Fruit fly (Drosophila melanogaster): ENCODE measurements around the gene CG6418.
A peak's percentile ranks its signal among the peaks of the same experiment; 100 is the strongest.

The CG6418 gene

dm6 chr3L:10855419-10856213, 23.2 kb downstream of the CG6418 start (continued):
- TF ChIP-seq Dref (GFP tag; IDR thresholded peaks at IDR 0.05), result 0 out of 2 replicates have a peak, but pooled peaks have one; percentile 11
- TF ChIP-seq B-H2 (GFP tag; optimal IDR thresholded peaks at IDR 0.05), result peak; percentile 80
- no peak for TF ChIP-seq dan (GFP tag; IDR thresholded peaks at IDR 0.05)
- TF ChIP-seq chinmo (GFP tag; IDR thresholded peaks at IDR 0.05; ENCODE audit: partially characterized antibody), result peak; percentile 64; the same call in 2 of the 4 replicates
- TF ChIP-seq Elba2 (GFP tag; optimal IDR thresholded peaks at IDR 0.05), result peak; percentile 61
- TF ChIP-seq Jarid2 (GFP tag; optimal IDR thresholded peaks at IDR 0.05), result peak; percentile 31
- TF ChIP-seq CG2202 (tag; optimal IDR thresholded peaks at IDR 0.05), result peak; percentile 64
- peak; percentile 38 for TF ChIP-seq D19B (GFP tag; optimal IDR thresholded peaks at IDR 0.05)
- TF ChIP-seq da (GFP tag; optimal IDR thresholded peaks at IDR 0.05), result no peak
- TF ChIP-seq CG3847 (GFP tag; IDR thresholded peaks at IDR 0.05), result peak; percentile 84
- no peak for TF ChIP-seq CkIIα-i1 (GFP tag; IDR thresholded peaks at IDR 0.05)
- peak; percentile 64; the same call in 1 of the 2 replicates for TF ChIP-seq CG43689 (GFP tag; IDR thresholded peaks at IDR 0.05)
- no peak for TF ChIP-seq nerfin-2 (GFP tag; IDR thresholded peaks at IDR 0.05; ENCODE audit: partially characterized antibody)
- TF ChIP-seq chif (GFP tag; optimal IDR thresholded peaks at IDR 0.05), result peak in 1 of 2 experiments; percentile 20
- peak; percentile 54; the same call in 1 of the 2 replicates for TF ChIP-seq Rx (GFP tag; IDR thresholded peaks at IDR 0.05)
- TF ChIP-seq gcm (GFP tag; optimal IDR thresholded peaks at IDR 0.05), result peak; percentile 84
- peak; percentile 82 for TF ChIP-seq CG14014 (GFP tag; IDR thresholded peaks at IDR 0.05)
- TF ChIP-seq CG10654 (GFP tag; optimal IDR thresholded peaks at IDR 0.05), result peak; percentile 78
- peak; percentile 86 for TF ChIP-seq tap (tag; optimal IDR thresholded peaks at IDR 0.05)
- peak; percentile 74 for TF ChIP-seq sens (GFP tag)
- TF ChIP-seq CG10565 (GFP tag; optimal IDR thresholded peaks at IDR 0.05), result peak; percentile 31
- peak; percentile 27 for TF ChIP-seq psq (GFP tag; optimal IDR thresholded peaks at IDR 0.05)
- peak; percentile 81 for TF ChIP-seq CG32767 (GFP tag; IDR thresholded peaks at IDR 0.05)
- peak; percentile 81 for TF ChIP-seq Atf6 (GFP tag; IDR thresholded peaks at IDR 0.05)
- no peak for TF ChIP-seq Atf3 (GFP tag; optimal IDR thresholded peaks at IDR 0.05)
- no peak for TF ChIP-seq CG6175 (GFP tag; IDR thresholded peaks at IDR 0.05)
- peak; percentile 88 for TF ChIP-seq Hr3 (GFP tag; optimal IDR thresholded peaks at IDR 0.05)
- peak; percentile 88 for TF ChIP-seq CG17359 (tag; optimal IDR thresholded peaks at IDR 0.05)
- TF ChIP-seq CG31388 (GFP tag; optimal IDR thresholded peaks at IDR 0.05), result peak; percentile 56
- peak; percentile 45 for TF ChIP-seq CTCF (GFP tag; optimal IDR thresholded peaks at IDR 0.05)
- TF ChIP-seq CG17829 (tag; optimal IDR thresholded peaks at IDR 0.05), result peak; percentile 95
- TF ChIP-seq Xrp1 (GFP tag; IDR thresholded peaks at IDR 0.05), result peak; percentile 96
- TF ChIP-seq CG33557 (GFP tag; optimal IDR thresholded peaks at IDR 0.05), result peak; percentile 90
- peak; percentile 79 for TF ChIP-seq CG7357 (GFP tag; IDR thresholded peaks at IDR 0.05)
- TF ChIP-seq CG18619 (GFP tag; optimal IDR thresholded peaks at IDR 0.05), result peak; percentile 78
- peak; percentile 93 for TF ChIP-seq CG7839 (tag; optimal IDR thresholded peaks at IDR 0.05)
- no peak for TF ChIP-seq CG3163 (GFP tag; optimal IDR thresholded peaks at IDR 0.05)
- peak; percentile 76 for TF ChIP-seq seq (GFP tag; IDR thresholded peaks at IDR 0.05)
- no peak for TF ChIP-seq Poxn (GFP tag; IDR thresholded peaks at IDR 0.05)
- peak; percentile 54 for TF ChIP-seq CG10431 (GFP tag; optimal IDR thresholded peaks at IDR 0.05)
- peak; percentile 46 for TF ChIP-seq D (optimal IDR thresholded peaks at IDR 0.05)
- peak; percentile 94 for TF ChIP-seq D (GFP tag; optimal IDR thresholded peaks at IDR 0.05)
- no peak for TF ChIP-seq crc (GFP tag; optimal IDR thresholded peaks at IDR 0.05)
- TF ChIP-seq hth (optimal IDR thresholded peaks at IDR 0.05), result no peak
- peak; percentile 24 for TF ChIP-seq Lhr (GFP tag; optimal IDR thresholded peaks at IDR 0.05)
- TF ChIP-seq gcm2 (GFP tag; optimal IDR thresholded peaks at IDR 0.05), result no peak
- peak; percentile 85 for TF ChIP-seq CG1602 (GFP tag; optimal IDR thresholded peaks at IDR 0.05)
- TF ChIP-seq cato (GFP tag; optimal IDR thresholded peaks at IDR 0.05; ENCODE audit: borderline replicate concordance), result peak; percentile 63
- TF ChIP-seq CG15479 (GFP tag; optimal IDR thresholded peaks at IDR 0.05), result peak; percentile 36
- peak; percentile 85 for TF ChIP-seq ssp (GFP tag; IDR thresholded peaks at IDR 0.05)
- peak; percentile 79 for TF ChIP-seq ac (GFP tag; optimal IDR thresholded peaks at IDR 0.05)
